Fruit fly (Drosophila melanogaster) whole organism, embryonic: Measurements from ENCODE around the gene CG43800.

ENCODE experiments used
- Asciz ChIP-seq: fragments of 200-800 bp; sonication (Bioruptor generic); optimal IDR thresholded peaks from 2 replicates; lab custom pipeline; 2017; ENCODE audit warnings: missing biosample characterization, mild to moderate bottlenecking, missing genetic modification characterization, missing genetic modification reagents
- B-H1 ChIP-seq: fragments of 200-800 bp; sonication (Bioruptor generic); IDR thresholded peaks from 3 replicates; pipeline ENCODE4 v1.3.6; 2022; ENCODE audit warnings: missing biosample characterization, missing genetic modification characterization
- BEAF-32 ChIP-seq: fragments of 200-800 bp; sonication (Bioruptor generic); optimal IDR thresholded peaks from 3 replicates; lab custom pipeline; 2017; ENCODE audit warnings: missing biosample characterization, missing genetic modification characterization, mild to moderate bottlenecking, moderate library complexity, missing genetic modification reagents
- CG11696 ChIP-seq: fragments of 200-800 bp; sonication (Bioruptor generic); IDR thresholded peaks from 2 replicates; pipeline ENCODE4 v1.3.6; 2022; ENCODE audit warnings: missing biosample characterization, missing genetic modification characterization
- CG12155 ChIP-seq: fragments of 200-800 bp; sonication (Bioruptor generic); optimal IDR thresholded peaks from 3 replicates; lab custom pipeline; 2016; ENCODE audit warnings: missing biosample characterization, missing genetic modification characterization
- CG12299 ChIP-seq: fragments of 200-800 bp; sonication (Bioruptor generic); optimal IDR thresholded peaks from 2 replicates; lab custom pipeline; 2018; ENCODE audit warnings: missing biosample characterization, mild to moderate bottlenecking, missing genetic modification characterization
- CG12769 ChIP-seq: fragments of 200-800 bp; sonication (Bioruptor generic); optimal IDR thresholded peaks from 2 replicates; lab custom pipeline; 2019; ENCODE audit warnings: missing biosample characterization, mild to moderate bottlenecking, missing genetic modification characterization, moderate library complexity
- CG14441 ChIP-seq: fragments of 200-800 bp; sonication (Bioruptor generic); IDR thresholded peaks from 2 replicates; pipeline ENCODE4 v1.3.6; 2022; ENCODE audit warnings: missing biosample characterization, missing genetic modification characterization
- CG15696 ChIP-seq: fragments of 200-800 bp; sonication (Bioruptor generic); optimal IDR thresholded peaks from 2 replicates; lab custom pipeline; 2019; ENCODE audit warnings: missing biosample characterization, mild to moderate bottlenecking, missing genetic modification characterization, moderate library complexity
- CG1602 ChIP-seq: fragments of 200-800 bp; sonication (Bioruptor generic); optimal IDR thresholded peaks from 3 replicates; lab custom pipeline; 2016; ENCODE audit warnings: missing biosample characterization, missing genetic modification characterization
- CG1603 ChIP-seq: fragments of 200-800 bp; sonication (Bioruptor generic); optimal IDR thresholded peaks from 2 replicates; lab custom pipeline; 2019; ENCODE audit warnings: missing biosample characterization, mild to moderate bottlenecking, missing genetic modification characterization, moderate library complexity
- CG16863 ChIP-seq: fragments of 200-800 bp; sonication (Bioruptor generic); optimal IDR thresholded peaks from 3 replicates; lab custom pipeline; 2016; ENCODE audit warnings: missing biosample characterization, missing genetic modification characterization
- CG17829 ChIP-seq: fragments of 200-800 bp; optimal IDR thresholded peaks from 2 replicates; lab custom pipeline; 2019; ENCODE audit warnings: missing biosample characterization, mild to moderate bottlenecking, missing genetic modification characterization, moderate library complexity
- CG18262 ChIP-seq: fragments of 200-800 bp; optimal IDR thresholded peaks from 3 replicates; lab custom pipeline; 2019; ENCODE audit warnings: missing biosample characterization, mild to moderate bottlenecking, missing genetic modification characterization, moderate library complexity
- CG18599 ChIP-seq: fragments of 200-800 bp; sonication (Bioruptor generic); optimal IDR thresholded peaks from 3 replicates; lab custom pipeline; 2017; ENCODE audit warnings: missing biosample characterization, missing genetic modification characterization, mild to moderate bottlenecking, moderate library complexity, missing genetic modification reagents
- CG2116 ChIP-seq: fragments of 200-800 bp; sonication (Bioruptor generic); optimal IDR thresholded peaks from 3 replicates; lab custom pipeline; 2018; ENCODE audit warnings: missing biosample characterization, mild to moderate bottlenecking, missing genetic modification characterization
- CG2202 ChIP-seq: fragments of 200-800 bp; sonication (Bioruptor generic); optimal IDR thresholded peaks from 2 replicates; lab custom pipeline; 2018; ENCODE audit warnings: missing biosample characterization, mild to moderate bottlenecking, missing genetic modification characterization
- CG7786 ChIP-seq: fragments of 200-800 bp; sonication (Bioruptor generic); optimal IDR thresholded peaks from 2 replicates; lab custom pipeline; 2016; ENCODE audit warnings: missing biosample characterization, missing genetic modification characterization
- CG7839 ChIP-seq: fragments of 200-800 bp; sonication (Bioruptor generic); optimal IDR thresholded peaks from 3 replicates; lab custom pipeline; 2018; ENCODE audit warnings: missing biosample characterization, mild to moderate bottlenecking, missing genetic modification characterization, moderate library complexity
- CG8765 ChIP-seq: fragments of 200-800 bp; sonication (Bioruptor generic); IDR thresholded peaks from 2 replicates; pipeline ENCODE4 v1.3.6; 2022; ENCODE audit warnings: missing biosample characterization, missing genetic modification characterization
- CG9727 ChIP-seq: fragments of 200-800 bp; sonication (Bioruptor generic); optimal IDR thresholded peaks from 3 replicates; lab custom pipeline; 2017; ENCODE audit warnings: missing biosample characterization, mild to moderate bottlenecking, missing genetic modification characterization
- CHES-1-like ChIP-seq: fragments of 200-800 bp; sonication (Bioruptor generic); optimal IDR thresholded peaks from 2 replicates; lab custom pipeline; 2016; ENCODE audit warnings: missing biosample characterization, missing genetic modification characterization
- E2f2 ChIP-seq: fragments of 200-800 bp; sonication (Bioruptor generic); IDR thresholded peaks from 2 replicates; pipeline ENCODE4 v1.3.6; 2022; ENCODE audit warnings: missing biosample characterization, missing genetic modification characterization
- Ets65A ChIP-seq: fragments of 200-800 bp; sonication (Bioruptor generic); peaks from one replicate; lab custom pipeline; 2016; ENCODE audit warnings: missing biosample characterization, missing genetic modification characterization
- HLH4C ChIP-seq: fragments of 200-800 bp; sonication (Bioruptor generic); IDR thresholded peaks from 3 replicates; pipeline ENCODE4 v1.3.6; 2022; ENCODE audit warnings: missing biosample characterization, missing genetic modification characterization; ENCODE audit not compliant: partially characterized antibody
- Hmr ChIP-seq: fragments of 200-800 bp; sonication (Bioruptor generic); optimal IDR thresholded peaks from 3 replicates; lab custom pipeline; 2017; ENCODE audit warnings: mild to moderate bottlenecking, missing biosample characterization, missing genetic modification reagents, missing genetic modification characterization
- Jarid2 ChIP-seq: fragments of 200-800 bp; sonication (Bioruptor generic); optimal IDR thresholded peaks from 3 replicates; lab custom pipeline; 2017; ENCODE audit warnings: mild to moderate bottlenecking, missing biosample characterization, missing genetic modification reagents, missing genetic modification characterization
- Myb ChIP-seq: fragments of 200-800 bp; sonication (Bioruptor generic); optimal IDR thresholded peaks from 2 replicates; lab custom pipeline; 2016; ENCODE audit warnings: missing biosample characterization, missing genetic modification characterization
- NK7.1 ChIP-seq: fragments of 200-800 bp; sonication (Bioruptor generic); optimal IDR thresholded peaks from 3 replicates; lab custom pipeline; 2016; ENCODE audit warnings: missing biosample characterization, missing genetic modification characterization
- PHDP ChIP-seq: fragments of 200-800 bp; sonication (Bioruptor generic); optimal IDR thresholded peaks from 3 replicates; lab custom pipeline; 2018; ENCODE audit warnings: missing biosample characterization, mild to moderate bottlenecking, missing genetic modification characterization, moderate library complexity
- Sox100B ChIP-seq: fragments of 200-800 bp; sonication (Bioruptor generic); optimal IDR thresholded peaks from 3 replicates; lab custom pipeline; 2018; ENCODE audit warnings: missing biosample characterization, mild to moderate bottlenecking, missing genetic modification characterization
- Sox102F ChIP-seq: fragments of 200-800 bp; sonication (Bioruptor generic); optimal IDR thresholded peaks from 2 replicates; lab custom pipeline; 2018; ENCODE audit warnings: missing biosample characterization, mild to moderate bottlenecking, missing genetic modification characterization, moderate library complexity
- ato ChIP-seq: fragments of 200-800 bp; sonication (Bioruptor generic); IDR thresholded peaks from 2 replicates; pipeline ENCODE4 v1.3.6; 2022; ENCODE audit warnings: missing biosample characterization, missing genetic modification characterization; ENCODE audit not compliant: partially characterized antibody
- bowl ChIP-seq: fragments of 200-800 bp; sonication (Bioruptor generic); IDR thresholded peaks from 2 replicates; pipeline ENCODE4 v1.3.6; 2022; ENCODE audit warnings: missing biosample characterization, missing genetic modification characterization
- chif ChIP-seq, 2 experiments: fragments of 200-800 bp; sonication (Bioruptor generic); optimal IDR thresholded peaks; 3 replicates each; lab custom pipeline; 2016; ENCODE audit warnings: missing biosample characterization in 2 of 2, missing genetic modification characterization in 2 of 2
- cwo ChIP-seq: fragments of 200-800 bp; sonication (Bioruptor generic); optimal IDR thresholded peaks from 3 replicates; lab custom pipeline; 2017; ENCODE audit warnings: missing biosample characterization, missing genetic modification characterization, mild to moderate bottlenecking, moderate library complexity, missing genetic modification reagents
- emc ChIP-seq: fragments of 200-800 bp; sonication (Bioruptor generic); optimal IDR thresholded peaks from 2 replicates; lab custom pipeline; 2016; ENCODE audit warnings: missing biosample characterization, missing genetic modification characterization
- fru ChIP-seq: fragments of >200 bp; optimal IDR thresholded peaks from 2 replicates; lab custom pipeline; 2017
- fu2 ChIP-seq: fragments of 200-800 bp; sonication (Bioruptor generic); optimal IDR thresholded peaks from 2 replicates; lab custom pipeline; 2016; ENCODE audit warnings: missing biosample characterization, missing genetic modification characterization
- gce ChIP-seq: fragments of 200-800 bp; sonication (Bioruptor generic); IDR thresholded peaks from 3 replicates; pipeline ENCODE4 v1.3.6; 2022; ENCODE audit warnings: missing biosample characterization, missing genetic modification characterization
- gcm ChIP-seq: fragments of 200-800 bp; sonication (Bioruptor generic); optimal IDR thresholded peaks from 2 replicates; lab custom pipeline; 2019; ENCODE audit warnings: missing biosample characterization, mild to moderate bottlenecking, missing genetic modification characterization, moderate library complexity
- lov ChIP-seq, 2 experiments: fragments of 200-800 bp in 1 of 2; fragments of >200 bp in 1 of 2; sonication (Bioruptor generic) in 1 of 2; IDR thresholded peaks in 1 of 2; optimal IDR thresholded peaks in 1 of 2; 2 replicates in 1 of 2; 3 replicates in 1 of 2; pipeline versions ENCODE4 v1.3.6 to Lab custom; 2017 to 2022; ENCODE audit warnings: missing biosample characterization in 1 of 2, missing genetic modification characterization in 1 of 2
- mam ChIP-seq: fragments of 200-800 bp; sonication (Bioruptor generic); optimal IDR thresholded peaks from 3 replicates; lab custom pipeline; 2016; ENCODE audit warnings: missing biosample characterization, missing genetic modification characterization
- onecut ChIP-seq: fragments of 200-800 bp; sonication (Bioruptor generic); IDR thresholded peaks from 2 replicates; pipeline ENCODE4 v1.3.6; 2022; ENCODE audit warnings: missing biosample characterization, missing genetic modification characterization
- stwl ChIP-seq: fragments of 200-800 bp; sonication (Bioruptor generic); optimal IDR thresholded peaks from 3 replicates; lab custom pipeline; 2018; ENCODE audit warnings: missing biosample characterization, mild to moderate bottlenecking, missing genetic modification characterization, moderate library complexity
- toy ChIP-seq: fragments of 200-800 bp; sonication (Bioruptor generic); IDR thresholded peaks from 2 replicates; pipeline ENCODE4 v1.3.6; 2022; ENCODE audit warnings: missing biosample characterization, missing genetic modification characterization
- trh ChIP-seq: fragments of 200-800 bp; sonication (Bioruptor generic); optimal IDR thresholded peaks from 2 replicates; lab custom pipeline; 2016; ENCODE audit warnings: missing biosample characterization, missing genetic modification characterization
- wor ChIP-seq: fragments of 200-800 bp; sonication (Bioruptor generic); IDR thresholded peaks from 2 replicates; pipeline ENCODE4 v1.3.6; 2022; ENCODE audit warnings: missing biosample characterization, missing genetic modification characterization
- zen ChIP-seq: fragments of 200-800 bp; sonication (Bioruptor generic); optimal IDR thresholded peaks from 3 replicates; lab custom pipeline; 2018; ENCODE audit warnings: missing biosample characterization, mild to moderate bottlenecking, missing genetic modification characterization, moderate library complexity
- zfh1 ChIP-seq: fragments of 200-800 bp; sonication (Bioruptor generic); IDR thresholded peaks from 3 replicates; pipeline ENCODE4 v1.3.6; 2022; ENCODE audit warnings: missing biosample characterization, missing genetic modification characterization

CG43800 gene

DNA sequence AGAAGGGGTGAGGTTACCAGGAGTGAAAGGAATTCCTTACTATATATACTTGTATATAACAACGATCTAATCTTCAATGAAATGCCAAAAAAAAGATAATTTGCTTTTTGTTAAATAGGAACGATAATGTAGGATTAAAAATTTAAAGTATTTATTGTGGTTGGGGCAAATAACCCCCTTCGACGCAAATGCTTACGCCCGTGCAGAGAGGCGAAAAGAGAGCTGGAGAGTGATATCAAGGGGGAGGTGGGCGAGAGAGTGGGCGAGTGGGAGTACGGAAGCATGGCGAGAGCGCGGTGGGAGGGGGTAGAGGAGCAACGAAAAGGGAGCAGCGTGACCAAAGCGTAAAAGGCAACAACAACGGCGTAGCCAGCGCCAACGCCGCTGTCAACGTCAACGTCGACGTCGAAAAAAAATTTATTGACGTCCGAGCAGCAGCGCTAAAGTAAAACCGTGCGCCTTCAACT lies 44.0 kb downstream of the CG43800 start (continued):
- peak; percentile 97 for TF ChIP-seq chif (GFP tag; optimal IDR thresholded peaks at IDR 0.05; lab: Kevin White, UChicago)
- peak; percentile 98 for TF ChIP-seq zfh1 (GFP tag; lab: Robert Waterston, UW)
- peak; percentile 99 for TF ChIP-seq Hmr (GFP tag; lab: Kevin White, UChicago)
- TF ChIP-seq Jarid2, result peak; percentile 88
- TF ChIP-seq CG18599 (GFP tag; lab: Kevin White, UChicago), result peak; percentile 99
- peak; percentile 97 for TF ChIP-seq CHES-1-like
- TF ChIP-seq lov (optimal IDR thresholded peaks at IDR 0.05; lab: Kevin White, UChicago), result no peak
- TF ChIP-seq lov (GFP tag; IDR thresholded peaks at IDR 0.05; lab: Robert Waterston, UW), result peak; percentile 96
- peak; percentile 94 for TF ChIP-seq NK7.1
- TF ChIP-seq CG2202 (tag; lab: Kevin White, UChicago), result peak; percentile 96
- peak; percentile 97 for TF ChIP-seq CG1602 (GFP tag; lab: Kevin White, UChicago)
- TF ChIP-seq CG18262 (tag; lab: Kevin White, UChicago), result peak; percentile 98
- peak; percentile 99 for TF ChIP-seq Ets65A
- TF ChIP-seq CG14441 (GFP tag; lab: Robert Waterston, UW), result peak; percentile 99
- TF ChIP-seq stwl (tag; lab: Kevin White, UChicago), result peak; percentile 9
- peak; percentile 95 for TF ChIP-seq bowl
- peak; percentile 94 for TF ChIP-seq fu2 (GFP tag; lab: Kevin White, UChicago)
- peak; percentile 96 for TF ChIP-seq CG17829
- peak; percentile 97 for TF ChIP-seq gce (GFP tag; lab: Robert Waterston, UW)
- peak; percentile 95 for TF ChIP-seq CG8765 (GFP tag; lab: Robert Waterston, UW)
- peak; percentile 98 for TF ChIP-seq Sox102F
- TF ChIP-seq CG1603 (tag; lab: Kevin White, UChicago), result peak; percentile 94
- peak; percentile 91 for TF ChIP-seq CG15696 (tag; lab: Kevin White, UChicago)
- TF ChIP-seq BEAF-32 (GFP tag; lab: Kevin White, UChicago), result peak; percentile 19
- peak; percentile 98 for TF ChIP-seq gcm (GFP tag; lab: Kevin White, UChicago)
- TF ChIP-seq zen (tag; lab: Kevin White, UChicago), result peak; percentile 92
- TF ChIP-seq cwo (GFP tag; lab: Kevin White, UChicago), result peak; percentile 97
- TF ChIP-seq E2f2 (GFP tag; lab: Robert Waterston, UW), result peak; percentile 88
- TF ChIP-seq HLH4C, result peak; percentile 22; the same call in 1 of the 3 replicates
- TF ChIP-seq CG7839 (tag; lab: Kevin White, UChicago), result peak; percentile 99
- TF ChIP-seq toy (GFP tag; lab: Robert Waterston, UW), result peak; percentile 89
- TF ChIP-seq CG12299 (tag; lab: Kevin White, UChicago), result peak; percentile 98
- peak; percentile 97 for TF ChIP-seq B-H1
- TF ChIP-seq CG2116 (GFP tag; lab: Kevin White, UChicago), result peak; percentile 81
- TF ChIP-seq emc (GFP tag; lab: Kevin White, UChicago), result peak; percentile 92
- TF ChIP-seq Myb (GFP tag; lab: Kevin White, UChicago), result peak; percentile 88
- TF ChIP-seq CG9727 (GFP tag; lab: Kevin White, UChicago), result peak; percentile 97
- peak; percentile 91 for TF ChIP-seq CG11696
- TF ChIP-seq trh (GFP tag; lab: Kevin White, UChicago), result peak; percentile 93
- peak; percentile 97 for TF ChIP-seq CG7786 (GFP tag; lab: Kevin White, UChicago)
- peak; percentile 97 for TF ChIP-seq Asciz (GFP tag; lab: Kevin White, UChicago)
- TF ChIP-seq Sox100B, result peak; percentile 98
- TF ChIP-seq CG12155, result peak; percentile 97
- TF ChIP-seq onecut (GFP tag; lab: Robert Waterston, UW), result peak; percentile 94
- no peak for TF ChIP-seq ato (GFP tag; lab: Robert Waterston, UW)
- TF ChIP-seq wor, result peak; percentile 99
- TF ChIP-seq mam (GFP tag; lab: Kevin White, UChicago), result peak; percentile 98
- peak; percentile 97 for TF ChIP-seq CG16863
- TF ChIP-seq fru (lab: Kevin White, UChicago), result no peak
- peak; percentile 99 for TF ChIP-seq PHDP (tag; lab: Kevin White, UChicago)
- peak; percentile 98 for TF ChIP-seq CG12769 (tag; lab: Kevin White, UChicago)
